Fruit fly (Drosophila melanogaster) whole organism, adult: ENCODE results near the gene CG10195.

Source experiments
- CG7045 ChIP-seq: fragments of 200-800 bp; sonication (Bioruptor generic); optimal IDR thresholded peaks from 2 replicates; lab custom pipeline; 2017; ENCODE audit warnings: missing biosample characterization, mild to moderate bottlenecking, missing genetic modification characterization
- CG7101 ChIP-seq: fragments of 200-800 bp; sonication (Bioruptor generic); optimal IDR thresholded peaks from 2 replicates; lab custom pipeline; 2018; ENCODE audit warnings: missing biosample characterization, mild to moderate bottlenecking, missing genetic modification characterization, moderate library complexity
- kay ChIP-seq: fragments of 200-800 bp; sonication (Bioruptor generic); peaks from one replicate; lab custom pipeline; 2016; ENCODE audit warnings: missing biosample characterization, missing genetic modification characterization, borderline replicate concordance
- pad ChIP-seq: fragments of 200-800 bp; sonication (Bioruptor generic); optimal IDR thresholded peaks from 3 replicates; lab custom pipeline; 2017; ENCODE audit warnings: missing biosample characterization, missing genetic modification characterization, mild to moderate bottlenecking, moderate library complexity, missing genetic modification reagents

DNA sequence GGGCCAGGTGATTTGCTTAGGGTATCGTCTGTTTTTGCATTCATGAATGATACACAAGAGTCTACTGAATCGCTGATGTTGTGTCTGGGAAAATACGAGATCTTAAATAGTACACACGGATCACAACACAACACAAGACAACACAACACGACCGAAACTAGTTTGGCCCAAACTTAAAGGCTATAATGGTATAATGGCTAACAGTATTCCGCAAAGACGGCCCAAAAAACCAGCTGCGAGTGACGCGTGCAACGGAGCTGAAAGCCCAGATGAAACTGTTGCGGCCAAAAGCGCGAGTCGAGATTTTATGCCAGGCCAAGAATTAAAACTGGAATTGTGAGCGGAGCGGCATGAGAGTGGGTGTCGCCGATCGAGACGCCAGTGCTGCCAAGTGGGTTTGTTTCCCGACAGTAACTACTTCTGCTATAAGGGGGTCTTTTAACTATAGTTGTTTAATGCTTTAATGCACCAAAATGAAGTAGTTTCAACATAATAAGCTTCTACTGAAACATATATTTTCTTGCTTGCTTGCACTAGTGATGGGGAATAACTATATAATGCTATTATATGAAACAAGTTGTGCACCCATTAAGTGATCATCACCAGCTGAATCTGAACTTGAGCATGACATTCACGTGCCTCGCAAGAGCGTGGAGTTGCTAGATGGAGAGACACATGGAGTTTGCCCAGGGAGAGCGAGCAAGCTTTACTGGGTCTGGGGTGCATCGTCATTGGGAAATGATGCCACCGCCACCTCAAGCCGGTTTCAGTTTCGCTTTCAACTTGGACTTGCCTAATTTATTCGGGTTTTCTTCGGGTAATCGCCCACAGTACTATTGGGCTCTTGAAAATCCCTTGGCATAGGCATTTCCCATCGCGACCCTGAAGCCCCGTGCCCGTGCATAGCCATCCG is 45.6 kb downstream of the CG10195 start:
- TF ChIP-seq CG7101 (tag; lab: Kevin White, UChicago) = no peak
- no peak for TF ChIP-seq CG7045 (GFP tag; lab: Kevin White, UChicago)
- no peak for TF ChIP-seq kay (GFP tag; lab: Kevin White, UChicago)
- TF ChIP-seq pad = no peak
